Fruit fly (Drosophila melanogaster) whole organism, embryonic: ENCODE results near the gene CG42323.

Experiments used
- CG12071 ChIP-seq: fragments of 200-800 bp; sonication (Bioruptor generic); optimal IDR thresholded peaks from 3 replicates; lab custom pipeline; 2018; ENCODE audit warnings: missing biosample characterization, mild to moderate bottlenecking, missing genetic modification characterization
- ara ChIP-seq: fragments of 200-800 bp; sonication (Bioruptor generic); IDR thresholded peaks from 2 replicates; pipeline ENCODE4 v1.3.6; 2022; ENCODE audit warnings: missing biosample characterization, missing genetic modification characterization
- fru ChIP-seq: fragments of >200 bp; optimal IDR thresholded peaks from 2 replicates; lab custom pipeline; 2017
- slbo ChIP-seq: fragments of 200-800 bp; sonication (Bioruptor generic); IDR thresholded peaks from 2 replicates; pipeline ENCODE4 v1.3.6; 2022; ENCODE audit warnings: missing biosample characterization, missing genetic modification characterization

DNA sequence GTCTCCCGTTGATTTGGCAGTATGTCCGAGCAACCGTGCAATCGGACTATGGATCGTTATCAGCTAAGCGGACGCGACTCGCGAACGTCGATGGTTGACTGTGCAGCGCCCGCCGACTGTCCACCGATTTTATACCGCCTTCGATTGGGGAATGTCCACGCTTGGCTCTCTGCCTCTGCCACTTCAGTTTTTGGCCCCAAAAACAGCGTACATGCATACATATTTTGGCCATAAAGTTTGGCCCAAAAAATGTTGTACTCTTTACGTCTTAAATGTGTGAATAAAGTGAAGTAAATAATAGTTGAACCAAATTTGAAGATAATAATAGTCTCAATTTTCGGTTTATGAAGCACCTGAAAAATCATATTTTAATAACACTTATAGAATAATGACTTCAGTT lies 18.3 kb downstream of the CG42323 start, which contains the start of gene CG32548:
- TF ChIP-seq ara (no peak), slbo (GFP tag; lab: Robert Waterston, UW) (no peak), CG12071 (GFP tag; lab: Kevin White, UChicago) (no peak), fru (lab: Kevin White, UChicago) (no peak)
